Fruit fly (Drosophila melanogaster) whole organism, embryonic: ENCODE results near the gene Tsen54.
A peak's percentile ranks its signal among the peaks of the same experiment; 100 is the strongest.

Experiments used
- Atf6 ChIP-seq: fragments of 200-800 bp; sonication (Bioruptor generic); IDR thresholded peaks from 2 replicates; pipeline ENCODE4 v1.3.6; 2022; ENCODE audit warnings: missing biosample characterization, missing genetic modification characterization
- CG10431 ChIP-seq: fragments of 200-800 bp; sonication (Bioruptor generic); optimal IDR thresholded peaks from 3 replicates; lab custom pipeline; 2018; ENCODE audit warnings: missing biosample characterization, mild to moderate bottlenecking, missing genetic modification characterization
- CG10543 ChIP-seq: fragments of 200-800 bp; sonication (Bioruptor generic); optimal IDR thresholded peaks from 3 replicates; lab custom pipeline; 2017; ENCODE audit warnings: missing biosample characterization, mild to moderate bottlenecking, missing genetic modification characterization, moderate library complexity
- CG10565 ChIP-seq: fragments of 200-800 bp; sonication (Bioruptor generic); optimal IDR thresholded peaks from 3 replicates; lab custom pipeline; 2016; ENCODE audit warnings: missing biosample characterization, mild to moderate bottlenecking, missing genetic modification characterization
- CG11560 ChIP-seq: fragments of 200-800 bp; sonication (Bioruptor generic); IDR thresholded peaks from 3 replicates; pipeline ENCODE4 v1.3.6; 2022; ENCODE audit warnings: missing biosample characterization, missing genetic modification characterization
- CG12659 ChIP-seq: fragments of 200-800 bp; sonication (Bioruptor generic); optimal IDR thresholded peaks from 3 replicates; lab custom pipeline; 2017; ENCODE audit warnings: mild to moderate bottlenecking, missing biosample characterization, missing genetic modification reagents, missing genetic modification characterization
- CG13424 ChIP-seq: fragments of 200-800 bp; sonication (Bioruptor generic); optimal IDR thresholded peaks from 2 replicates; lab custom pipeline; 2019; ENCODE audit warnings: missing biosample characterization, mild to moderate bottlenecking, missing genetic modification characterization, moderate library complexity
- CG17328 ChIP-seq: fragments of 200-800 bp; sonication (Bioruptor generic); IDR thresholded peaks from 2 replicates; pipeline ENCODE4 v1.3.6; 2022; ENCODE audit warnings: missing biosample characterization, missing genetic modification characterization
- CG18011 ChIP-seq: fragments of 200-800 bp; sonication (Bioruptor generic); optimal IDR thresholded peaks from 2 replicates; lab custom pipeline; 2017; ENCODE audit warnings: missing biosample characterization, missing genetic modification characterization, mild to moderate bottlenecking, moderate library complexity, missing genotype
- CG2199 ChIP-seq: fragments of 200-800 bp; sonication (Bioruptor generic); IDR thresholded peaks from 3 replicates; pipeline ENCODE4 v1.3.6; 2022; ENCODE audit warnings: missing biosample characterization, missing genetic modification characterization
- CG31388 ChIP-seq: fragments of 200-800 bp; sonication (Bioruptor generic); optimal IDR thresholded peaks from 2 replicates; lab custom pipeline; 2016; ENCODE audit warnings: missing biosample characterization, missing genetic modification characterization
- CG3847 ChIP-seq: fragments of 200-800 bp; sonication (Bioruptor generic); IDR thresholded peaks from 2 replicates; pipeline ENCODE4 v1.3.6; 2022; ENCODE audit warnings: missing biosample characterization, missing genetic modification characterization
- CG4404 ChIP-seq: fragments of 200-800 bp; sonication (Bioruptor generic); IDR thresholded peaks from 2 replicates; pipeline ENCODE4 v1.3.6; 2022; ENCODE audit warnings: missing biosample characterization, missing genetic modification characterization
- CG5245 ChIP-seq: fragments of 200-800 bp; sonication (Bioruptor generic); optimal IDR thresholded peaks from 3 replicates; lab custom pipeline; 2016; ENCODE audit warnings: missing biosample characterization, missing genetic modification characterization
- CG6683 ChIP-seq: fragments of 200-800 bp; sonication (Bioruptor generic); optimal IDR thresholded peaks from 2 replicates; lab custom pipeline; 2017; ENCODE audit warnings: missing biosample characterization, mild to moderate bottlenecking, missing genetic modification characterization, missing genetic modification reagents
- CG6765 ChIP-seq: fragments of 200-800 bp; sonication (Bioruptor generic); optimal IDR thresholded peaks from 3 replicates; lab custom pipeline; 2017; ENCODE audit warnings: missing biosample characterization, mild to moderate bottlenecking, missing genetic modification characterization
- CG7556 ChIP-seq: fragments of 200-800 bp; sonication (Bioruptor generic); optimal IDR thresholded peaks from 2 replicates; lab custom pipeline; 2017; ENCODE audit warnings: missing biosample characterization, mild to moderate bottlenecking, missing genetic modification characterization
- CG8765 ChIP-seq: fragments of 200-800 bp; sonication (Bioruptor generic); IDR thresholded peaks from 2 replicates; pipeline ENCODE4 v1.3.6; 2022; ENCODE audit warnings: missing biosample characterization, missing genetic modification characterization
- CG9876 ChIP-seq: fragments of 200-800 bp; sonication (Bioruptor generic); optimal IDR thresholded peaks from 2 replicates; lab custom pipeline; 2016; ENCODE audit warnings: missing biosample characterization, missing genetic modification characterization
- Dfd ChIP-seq, 2 experiments: fragments of >200 bp; optimal IDR thresholded peaks; 2 replicates each; lab custom pipeline; 2017; ENCODE audit warnings: missing biosample characterization in 2 of 2, missing genetic modification characterization in 2 of 2
- Dll ChIP-seq: fragments of 200-800 bp; sonication (Bioruptor generic); IDR thresholded peaks from 4 replicates; pipeline ENCODE4 v1.3.6; 2022; ENCODE audit warnings: missing biosample characterization, missing genetic modification characterization; ENCODE audit not compliant: partially characterized antibody
- Dp ChIP-seq: fragments of 200-800 bp; sonication (Bioruptor generic); optimal IDR thresholded peaks from 2 replicates; lab custom pipeline; 2018; ENCODE audit warnings: missing biosample characterization, mild to moderate bottlenecking, missing genetic modification characterization, moderate library complexity
- Drgx ChIP-seq: fragments of 200-800 bp; sonication (Bioruptor generic); IDR thresholded peaks from 2 replicates; pipeline ENCODE4 v1.3.6; 2022; ENCODE audit warnings: missing biosample characterization, missing genetic modification characterization
- HLHmδ ChIP-seq: fragments of 200-800 bp; sonication (Bioruptor generic); optimal IDR thresholded peaks from 2 replicates; lab custom pipeline; 2018; ENCODE audit warnings: missing biosample characterization, mild to moderate bottlenecking, missing genetic modification characterization, moderate library complexity
- Hr3 ChIP-seq: fragments of 200-800 bp; sonication (Bioruptor generic); optimal IDR thresholded peaks from 3 replicates; lab custom pipeline; 2016; ENCODE audit warnings: missing biosample characterization, missing genetic modification characterization
- Rfx ChIP-seq: fragments of 200-800 bp; sonication (Bioruptor generic); IDR thresholded peaks from 2 replicates; pipeline ENCODE4 v1.3.6; 2022; ENCODE audit warnings: missing biosample characterization, missing genetic modification characterization
- ac ChIP-seq: fragments of 200-800 bp; sonication (Bioruptor generic); optimal IDR thresholded peaks from 3 replicates; lab custom pipeline; 2017; ENCODE audit warnings: missing biosample characterization, mild to moderate bottlenecking, missing genetic modification characterization
- amos ChIP-seq: fragments of 200-800 bp; sonication (Bioruptor generic); IDR thresholded peaks from 2 replicates; pipeline ENCODE4 v1.3.6; 2022; ENCODE audit warnings: missing biosample characterization, missing genetic modification characterization; ENCODE audit not compliant: partially characterized antibody
- az2 ChIP-seq: fragments of 200-800 bp; sonication (Bioruptor generic); optimal IDR thresholded peaks from 3 replicates; lab custom pipeline; 2016; ENCODE audit warnings: missing biosample characterization, missing genetic modification characterization
- croc ChIP-seq: fragments of 200-800 bp; sonication (Bioruptor generic); conservative IDR thresholded peaks from 3 replicates; pipeline ENCODE4 v1.3.6; 2022; ENCODE audit warnings: missing biosample characterization, missing genetic modification characterization
- danr ChIP-seq: fragments of 200-800 bp; sonication (Bioruptor generic); IDR thresholded peaks from 2 replicates; pipeline ENCODE4 v1.3.6; 2022; ENCODE audit warnings: missing biosample characterization, missing genetic modification characterization
- dimm ChIP-seq: fragments of 200-800 bp; sonication (Bioruptor generic); IDR thresholded peaks from 2 replicates; pipeline ENCODE4 v1.3.6; 2022; ENCODE audit warnings: missing biosample characterization, missing genetic modification characterization
- ftz-f1 ChIP-seq: fragments of 200-800 bp; sonication (Bioruptor generic); optimal IDR thresholded peaks from 2 replicates; lab custom pipeline; 2016; ENCODE audit warnings: missing biosample characterization, missing genetic modification characterization
- gsb ChIP-seq: fragments of 200-800 bp; sonication (Bioruptor generic); IDR thresholded peaks from 2 replicates; pipeline ENCODE4 v1.3.6; 2022; ENCODE audit warnings: missing biosample characterization, missing genetic modification characterization
- kni ChIP-seq: fragments of 200-800 bp; sonication (Bioruptor generic); optimal IDR thresholded peaks from 3 replicates; lab custom pipeline; 2017; ENCODE audit warnings: mild to moderate bottlenecking, missing biosample characterization, missing genetic modification reagents, missing genetic modification characterization
- pnt ChIP-seq: fragments of 200-800 bp; sonication (Bioruptor generic); optimal IDR thresholded peaks from 3 replicates; lab custom pipeline; 2016; ENCODE audit warnings: missing biosample characterization, missing genetic modification characterization
- prd ChIP-seq, 3 experiments: fragments of >200 bp in 2 of 3; fragments of 200-800 bp in 1 of 3; sonication (Bioruptor generic) in 1 of 3; optimal IDR thresholded peaks in 2 of 3; IDR thresholded peaks in 1 of 3; 2 replicates in 2 of 3; 3 replicates in 1 of 3; pipeline versions ENCODE4 v1.3.6 to Lab custom; 2017 to 2022; ENCODE audit warnings: missing biosample characterization in 1 of 3, missing genetic modification characterization in 1 of 3
- rib ChIP-seq: fragments of 200-800 bp; sonication (Bioruptor generic); IDR thresholded peaks from 2 replicates; pipeline ENCODE4 v1.3.6; 2022; ENCODE audit warnings: missing biosample characterization, missing genetic modification characterization
- salm ChIP-seq: fragments of 200-800 bp; sonication (Bioruptor generic); optimal IDR thresholded peaks from 2 replicates; lab custom pipeline; 2018; ENCODE audit warnings: missing biosample characterization, mild to moderate bottlenecking, missing genetic modification characterization
- sc ChIP-seq, 3 experiments: fragments of >200 bp in 2 of 3; fragments of 200-800 bp in 1 of 3; sonication (Bioruptor generic) in 1 of 3; optimal IDR thresholded peaks; 2 replicates in 2 of 3; 3 replicates in 1 of 3; lab custom pipeline; 2017; ENCODE audit warnings: mild to moderate bottlenecking in 1 of 3, missing biosample characterization in 1 of 3, missing genetic modification characterization in 1 of 3, missing genetic modification reagents in 1 of 3
- schlank ChIP-seq: fragments of 200-800 bp; sonication (Bioruptor generic); optimal IDR thresholded peaks from 2 replicates; lab custom pipeline; 2018; ENCODE audit warnings: missing biosample characterization, mild to moderate bottlenecking, missing genetic modification characterization
- shn ChIP-seq: fragments of 200-800 bp; sonication (Bioruptor generic); optimal IDR thresholded peaks from 3 replicates; lab custom pipeline; 2016; ENCODE audit warnings: missing biosample characterization, missing genetic modification characterization
- sisA ChIP-seq: fragments of 200-800 bp; sonication (Bioruptor generic); IDR thresholded peaks from 2 replicates; pipeline ENCODE4 v1.3.6; 2022; ENCODE audit warnings: missing biosample characterization, missing genetic modification characterization
- slp2 ChIP-seq: fragments of 200-800 bp; sonication (Bioruptor generic); optimal IDR thresholded peaks from 2 replicates; lab custom pipeline; 2016; ENCODE audit warnings: missing biosample characterization, missing genetic modification characterization
- stc ChIP-seq: fragments of 200-800 bp; sonication (Bioruptor generic); IDR thresholded peaks from 2 replicates; pipeline ENCODE4 v1.3.6; 2022; ENCODE audit warnings: missing biosample characterization, missing genetic modification characterization
- sug ChIP-seq: fragments of 200-800 bp; optimal IDR thresholded peaks from 2 replicates; lab custom pipeline; 2019; ENCODE audit warnings: missing biosample characterization, mild to moderate bottlenecking, missing genetic modification characterization, moderate library complexity
- tin ChIP-seq: fragments of 200-800 bp; sonication (Bioruptor generic); optimal IDR thresholded peaks from 3 replicates; lab custom pipeline; 2016; ENCODE audit warnings: missing biosample characterization, missing genetic modification characterization
- tna ChIP-seq: fragments of 200-800 bp; sonication (Bioruptor generic); IDR thresholded peaks from 2 replicates; pipeline ENCODE4 v1.3.6; 2022; ENCODE audit warnings: missing biosample characterization, missing genetic modification characterization; ENCODE audit not compliant: partially characterized antibody
- zfh1 ChIP-seq: fragments of 200-800 bp; sonication (Bioruptor generic); IDR thresholded peaks from 3 replicates; pipeline ENCODE4 v1.3.6; 2022; ENCODE audit warnings: missing biosample characterization, missing genetic modification characterization

Tsen54 gene

dm6 chr3L:12222945-12223634, 17.3 kb upstream of the Tsen54 start (continued):
- TF ChIP-seq CG7556 (GFP tag; lab: Kevin White, UChicago) = no peak
- TF ChIP-seq sisA = 0 out of 2 replicates have a peak, but pooled peaks have one; percentile 6
- no peak for TF ChIP-seq CG10565 (GFP tag; lab: Kevin White, UChicago)
- peak; percentile 53; the same call in 1 of the 2 replicates for TF ChIP-seq Atf6 (GFP tag; lab: Robert Waterston, UW)
- TF ChIP-seq amos (GFP tag; lab: Robert Waterston, UW) = no peak
- TF ChIP-seq CG10543 (GFP tag; lab: Kevin White, UChicago) = no peak
- TF ChIP-seq CG10431 (GFP tag; lab: Kevin White, UChicago) = no peak
- no peak for TF ChIP-seq CG2199 (GFP tag; lab: Robert Waterston, UW)
- peak; percentile 58 for TF ChIP-seq stc (GFP tag; lab: Robert Waterston, UW)
- TF ChIP-seq CG6683 (GFP tag; lab: Kevin White, UChicago) = no peak
- TF ChIP-seq Hr3 (GFP tag; lab: Kevin White, UChicago) = no peak
- TF ChIP-seq Drgx (GFP tag; lab: Robert Waterston, UW) = peak; percentile 18; the same call in 1 of the 2 replicates
- TF ChIP-seq HLHmδ (GFP tag; lab: Kevin White, UChicago) = no peak
- TF ChIP-seq CG12659 (GFP tag; lab: Kevin White, UChicago) = peak; percentile 7
- TF ChIP-seq CG5245 = no peak
- no peak for TF ChIP-seq tin
- 0 out of 2 replicates have a peak, but pooled peaks have one; percentile 9 for TF ChIP-seq dimm (GFP tag; lab: Robert Waterston, UW)
- TF ChIP-seq Dp (GFP tag; lab: Kevin White, UChicago) = no peak
- no peak for TF ChIP-seq ac
- no peak for TF ChIP-seq prd (optimal IDR thresholded peaks at IDR 0.05; lab: Kevin White, UChicago)
- TF ChIP-seq prd (GFP tag; IDR thresholded peaks at IDR 0.05; lab: Robert Waterston, UW) = 0 out of 3 replicates have a peak, but pooled peaks have one; percentile 6
- no peak for TF ChIP-seq slp2 (GFP tag; lab: Kevin White, UChicago)
- peak; percentile 12 for TF ChIP-seq sug (tag; lab: Kevin White, UChicago)
- peak; percentile 64 for TF ChIP-seq zfh1 (GFP tag; lab: Robert Waterston, UW)
- no peak for TF ChIP-seq salm (tag; lab: Kevin White, UChicago)
- TF ChIP-seq rib (GFP tag; lab: Robert Waterston, UW) = no peak
- TF ChIP-seq az2 = no peak
- no peak for TF ChIP-seq CG6765 (GFP tag; lab: Kevin White, UChicago)
- TF ChIP-seq CG11560 = no peak
- no peak for TF ChIP-seq croc (GFP tag; lab: Robert Waterston, UW)
- no peak for TF ChIP-seq CG18011 (GFP tag; lab: Kevin White, UChicago)
- peak; percentile 35; the same call in 1 of the 2 replicates for TF ChIP-seq gsb
- no peak for TF ChIP-seq CG8765 (GFP tag; lab: Robert Waterston, UW)
- no peak for TF ChIP-seq kni
- TF ChIP-seq CG9876 (GFP tag; lab: Kevin White, UChicago) = no peak
- peak; percentile 14; the same call in 1 of the 2 replicates for TF ChIP-seq CG3847
- peak; percentile 59 for TF ChIP-seq CG13424 (tag; lab: Kevin White, UChicago)
- no peak for TF ChIP-seq tna (GFP tag; lab: Robert Waterston, UW)
- TF ChIP-seq Dfd (GFP tag; optimal IDR thresholded peaks at IDR 0.05; lab: Kevin White, UChicago) = no peak
- no peak for TF ChIP-seq Dll (GFP tag; lab: Robert Waterston, UW)
- TF ChIP-seq CG31388 (GFP tag; lab: Kevin White, UChicago) = no peak
- no peak for TF ChIP-seq schlank (tag; lab: Kevin White, UChicago)
- TF ChIP-seq shn = no peak
- no peak for TF ChIP-seq CG4404 (GFP tag; lab: Robert Waterston, UW)
- no peak for TF ChIP-seq pnt (GFP tag; lab: Kevin White, UChicago)
- TF ChIP-seq sc (optimal IDR thresholded peaks at IDR 0.05; lab: Kevin White, UChicago) = no peak
- no peak for TF ChIP-seq sc (GFP tag; optimal IDR thresholded peaks at IDR 0.05; lab: Kevin White, UChicago)
- TF ChIP-seq Rfx (GFP tag; lab: Robert Waterston, UW) = peak; percentile 65
- no peak for TF ChIP-seq ftz-f1 (GFP tag; lab: Kevin White, UChicago)
- peak; percentile 58 for TF ChIP-seq CG17328 (GFP tag; lab: Robert Waterston, UW)
- no peak for TF ChIP-seq danr
